Worm (Caenorhabditis elegans) whole organism, L3 larva: ENCODE data around the gene ssp-32.

Experiments
- R02D3.7 ChIP-seq: fragments of 150-350 bp; optimal IDR thresholded peaks from 2 replicates; lab custom pipeline; 2014; ENCODE audit warnings: missing biosample characterization, missing genetic modification characterization
- aly-2 ChIP-seq: fragments of 150-350 bp; optimal IDR thresholded peaks from 2 replicates; lab custom pipeline; 2014; ENCODE audit warnings: missing biosample characterization, missing genetic modification characterization
- ceh-16 ChIP-seq: sonication (generic microtip); optimal IDR thresholded peaks from 2 replicates; lab custom pipeline; 2017; ENCODE audit warnings: missing biosample characterization, missing genetic modification characterization
- ceh-28 ChIP-seq: fragments of 150-350 bp; optimal IDR thresholded peaks from 2 replicates; lab custom pipeline; 2014; ENCODE audit warnings: missing biosample characterization, missing genetic modification reagents, missing genetic modification characterization
- ceh-82 ChIP-seq: fragments of 150-350 bp; optimal IDR thresholded peaks from 2 replicates; lab custom pipeline; 2014; ENCODE audit warnings: missing biosample characterization, missing genetic modification characterization
- ceh-9 ChIP-seq: sonication (generic microtip); optimal IDR thresholded peaks from 2 replicates; lab custom pipeline; 2018; ENCODE audit warnings: missing biosample characterization, missing genetic modification characterization
- daf-12 ChIP-seq: fragments of 150-350 bp; optimal IDR thresholded peaks from 2 replicates; lab custom pipeline; 2014; ENCODE audit warnings: missing biosample characterization, missing genetic modification reagents, missing genetic modification characterization
- egl-27 ChIP-seq: sonication (generic microtip); optimal IDR thresholded peaks from 4 replicates; lab custom pipeline; 2017; ENCODE audit warnings: missing biosample characterization, missing genetic modification reagents, missing genetic modification characterization
- egl-5 ChIP-seq: fragments of 150-350 bp; optimal IDR thresholded peaks from 2 replicates; lab custom pipeline; 2017; ENCODE audit warnings: missing biosample characterization, missing genetic modification reagents, missing genetic modification characterization, inconsistent platforms
- elt-1 ChIP-seq: fragments of 150-350 bp; optimal IDR thresholded peaks from 2 replicates; lab custom pipeline; 2014; ENCODE audit warnings: missing biosample characterization, missing genetic modification characterization
- elt-2 ChIP-seq: sonication (generic microtip); optimal IDR thresholded peaks from 2 replicates; lab custom pipeline; 2016; ENCODE audit warnings: missing genetic modification reagents, mild to moderate bottlenecking, missing genetic modification characterization, missing compliant biosample characterization
- eor-1 ChIP-seq, 2 experiments: fragments of 150-350 bp; optimal IDR thresholded peaks; 2 replicates each; lab custom pipeline; 2014 to 2018; ENCODE audit warnings: missing biosample characterization in 2 of 2, missing genetic modification characterization in 2 of 2
- fkh-2 ChIP-seq: fragments of 150-350 bp; optimal IDR thresholded peaks from 2 replicates; lab custom pipeline; 2014; ENCODE audit warnings: missing biosample characterization, missing genetic modification reagents, missing genetic modification characterization
- hmg-11 ChIP-seq: sonication (generic microtip); optimal IDR thresholded peaks from 2 replicates; lab custom pipeline; 2016; ENCODE audit warnings: missing genetic modification characterization, missing compliant biosample characterization
- jun-1 ChIP-seq: fragments of 150-350 bp; optimal IDR thresholded peaks from 2 replicates; lab custom pipeline; 2014; ENCODE audit warnings: missing biosample characterization, missing genetic modification reagents, missing genetic modification characterization
- lin-15B ChIP-seq: fragments of 150-350 bp; optimal IDR thresholded peaks from 2 replicates; lab custom pipeline; 2014; ENCODE audit warnings: missing biosample characterization, missing genetic modification characterization
- lsy-12 ChIP-seq: sonication (generic microtip); optimal IDR thresholded peaks from 2 replicates; lab custom pipeline; 2016; ENCODE audit warnings: mild to moderate bottlenecking, missing genetic modification characterization, missing compliant biosample characterization
- mdl-1 ChIP-seq: fragments of 150-350 bp; optimal IDR thresholded peaks from 2 replicates; lab custom pipeline; 2014; ENCODE audit warnings: missing biosample characterization, missing genetic modification characterization
- mml-1 ChIP-seq: fragments of 150-350 bp; sonication (generic microtip); optimal IDR thresholded peaks from 3 replicates; lab custom pipeline; 2014; ENCODE audit warnings: missing biosample characterization, missing genetic modification characterization
- nfya-1 ChIP-seq: sonication (generic microtip); optimal IDR thresholded peaks from 2 replicates; lab custom pipeline; 2017; ENCODE audit warnings: missing genetic modification characterization, mild to moderate bottlenecking, missing compliant biosample characterization, antibody characterized with exemption, moderate library complexity; ENCODE audit not compliant: insufficient read depth
- nhr-12 ChIP-seq: fragments of 150-350 bp; optimal IDR thresholded peaks from 2 replicates; lab custom pipeline; 2014; ENCODE audit warnings: missing biosample characterization, missing genetic modification characterization
- nhr-237 ChIP-seq: fragments of 150-350 bp; optimal IDR thresholded peaks from 2 replicates; lab custom pipeline; 2014; ENCODE audit warnings: missing biosample characterization, missing genetic modification characterization
- nhr-25 ChIP-seq: sonication (generic microtip); optimal IDR thresholded peaks from 2 replicates; lab custom pipeline; 2017; ENCODE audit warnings: missing biosample characterization, missing genetic modification characterization
- nhr-67 ChIP-seq: fragments of 150-350 bp; optimal IDR thresholded peaks from 2 replicates; lab custom pipeline; 2014; ENCODE audit warnings: missing biosample characterization, missing genetic modification characterization
- nhr-76 ChIP-seq: fragments of 150-350 bp; sonication (generic microtip); optimal IDR thresholded peaks from 5 replicates; lab custom pipeline; 2014; ENCODE audit warnings: missing biosample characterization, missing genetic modification characterization
- pha-4 ChIP-seq: fragments of 150-350 bp; optimal IDR thresholded peaks from 2 replicates; lab custom pipeline; 2014; ENCODE audit warnings: missing biosample characterization, missing genetic modification reagents, missing genetic modification characterization
- pqm-1 ChIP-seq: fragments of 150-350 bp; optimal IDR thresholded peaks from 2 replicates; lab custom pipeline; 2017; ENCODE audit warnings: missing biosample characterization, missing genetic modification characterization, inconsistent platforms
- skn-1 ChIP-seq: fragments of 150-350 bp; optimal IDR thresholded peaks from 2 replicates; lab custom pipeline; 2014; ENCODE audit warnings: missing biosample characterization, missing genetic modification characterization
- snpc-4 ChIP-seq: fragments of 150-350 bp; optimal IDR thresholded peaks from 2 replicates; lab custom pipeline; 2014; ENCODE audit warnings: missing biosample characterization, missing genetic modification characterization
- unc-39 ChIP-seq: sonication (generic microtip); optimal IDR thresholded peaks from 4 replicates; lab custom pipeline; 2017; ENCODE audit warnings: missing biosample characterization, missing genetic modification characterization
- unc-62 ChIP-seq: fragments of 150-350 bp; sonication (generic microtip); optimal IDR thresholded peaks from 4 replicates; lab custom pipeline; 2014; ENCODE audit warnings: missing biosample characterization, missing genetic modification reagents, missing genetic modification characterization
- zag-1 ChIP-seq: fragments of 150-350 bp; optimal IDR thresholded peaks from 2 replicates; lab custom pipeline; 2014; ENCODE audit warnings: missing biosample characterization, missing genetic modification characterization
- ztf-11 ChIP-seq: fragments of 150-350 bp; optimal IDR thresholded peaks from 2 replicates; lab custom pipeline; 2014; ENCODE audit warnings: missing biosample characterization, missing genetic modification characterization

Gene ssp-32

ce11 chrIV:9852250-9852649 lies 42.9 kb upstream of the ssp-32 start, which contains the start of gene ssq-1:
Gene ssq-1 (plus strand): TSS chrIV:9852550.
- no peak for TF ChIP-seq pha-4 (tag; lab: Kevin White, UChicago)
- TF ChIP-seq R02D3.7 (tag; lab: Kevin White, UChicago), result no peak
- no peak for TF ChIP-seq nhr-67 (tag; lab: Kevin White, UChicago)
- TF ChIP-seq jun-1, result no peak
- no peak for TF ChIP-seq elt-1
- TF ChIP-seq egl-5 (tag; lab: Kevin White, UChicago), result no peak
- TF ChIP-seq aly-2, result no peak
- TF ChIP-seq mml-1 (tag; lab: Kevin White, UChicago), result no peak
- no peak for TF ChIP-seq ceh-9 (tag; lab: Kevin White, UChicago)
- no peak for TF ChIP-seq nhr-237 (tag; lab: Kevin White, UChicago)
- no peak for TF ChIP-seq skn-1
- no peak for TF ChIP-seq unc-39 (tag; lab: Kevin White, UChicago)
- TF ChIP-seq fkh-2 (tag; lab: Kevin White, UChicago), result no peak
- no peak for TF ChIP-seq lsy-12 (tag; lab: Kevin White, UChicago)

ce11 chrIV:9852818-9853466 lies 42.2 kb upstream of the ssp-32 start:
- TF ChIP-seq ceh-16 (tag; lab: Kevin White, UChicago) (no peak), snpc-4 (tag; lab: Kevin White, UChicago) (no peak), eor-1 (tag; optimal IDR thresholded peaks at IDR 0.05; lab: Kevin White, UChicago) (no peak), mdl-1 (tag; lab: Kevin White, UChicago) (no peak), nhr-25 (no peak), mml-1 (tag; lab: Kevin White, UChicago) (no peak), ceh-28 (tag; lab: Kevin White, UChicago) (no peak), aly-2 (no peak), R02D3.7 (tag; lab: Kevin White, UChicago) (no peak), unc-39 (tag; lab: Kevin White, UChicago) (no peak), skn-1 (no peak), hmg-11 (tag; lab: Kevin White, UChicago) (no peak), lsy-12 (tag; lab: Kevin White, UChicago) (no peak), nhr-76 (tag; lab: Kevin White, UChicago) (no peak), ceh-9 (tag; lab: Kevin White, UChicago) (no peak), ztf-11 (tag; lab: Kevin White, UChicago) (no peak)

ce11 chrIV:9854952-9855351 lies 40.2 kb upstream of the ssp-32 start:
- TF ChIP-seq pha-4 (tag; lab: Kevin White, UChicago) (peak; percentile 73), pqm-1 (tag; lab: Kevin White, UChicago) (peak; percentile 39), ceh-9 (tag; lab: Kevin White, UChicago) (no peak), elt-2 (tag; lab: Kevin White, UChicago) (peak; percentile 64), nhr-67 (tag; lab: Kevin White, UChicago) (no peak)
- TF ChIP-seq, all 47 proteins: peak for 3

- TF ChIP-seq egl-27 (tag; lab: Kevin White, UChicago) (no peak), daf-12 (no peak), unc-39 (tag; lab: Kevin White, UChicago) (no peak), mml-1 (tag; lab: Kevin White, UChicago) (no peak), lin-15B (no peak), mdl-1 (tag; lab: Kevin White, UChicago) (no peak)
These were observed 39.5 kb upstream of the ssp-32 start, which contains the start of gene K07F5.12 for ce11 chrIV:9855712-9856111. Gene K07F5.12 (plus strand): TSS chrIV:9856012.

ce11 chrIV:9857952-9858488 lies 37.2 kb upstream of the ssp-32 start, which contains the start of gene npp-1:
Gene npp-1 (plus strand): TSS chrIV:9858488.
- TF ChIP-seq elt-2 (tag; lab: Kevin White, UChicago), result peak; percentile 20
- no peak for TF ChIP-seq nhr-67 (tag; lab: Kevin White, UChicago)
- TF ChIP-seq nhr-25, result peak; percentile 20
- TF ChIP-seq lin-15B, result peak; percentile 59
- peak; percentile 82 for TF ChIP-seq pha-4 (tag; lab: Kevin White, UChicago)
- TF ChIP-seq nfya-1, result peak; percentile 50
- no peak for TF ChIP-seq nhr-12 (tag; lab: Kevin White, UChicago)
- no peak for TF ChIP-seq egl-5 (tag; lab: Kevin White, UChicago)
- no peak for TF ChIP-seq zag-1 (tag; lab: Kevin White, UChicago)
- no peak for TF ChIP-seq elt-1
- TF ChIP-seq unc-62 (GFP tag; lab: Kevin White, UChicago), result no peak
- TF ChIP-seq ztf-11 (tag; lab: Kevin White, UChicago), result no peak
- TF ChIP-seq ceh-82 (tag; lab: Kevin White, UChicago), result no peak
- peak; percentile 0 for TF ChIP-seq pqm-1 (tag; lab: Kevin White, UChicago)
- TF ChIP-seq egl-27 (tag; lab: Kevin White, UChicago), result no peak
- TF ChIP-seq daf-12, result no peak
- TF ChIP-seq, all 47 proteins: peak for 6
